Worm (Caenorhabditis elegans) whole organism, L2 larva: ENCODE data around the gene parg-2.
A peak's percentile ranks its signal among the peaks of the same experiment; 100 is the strongest.

Experiments used
- C34F6.9 ChIP-seq: fragments of 150-350 bp; optimal IDR thresholded peaks from 2 replicates; lab custom pipeline; 2014; ENCODE audit warnings: missing biosample characterization, missing genetic modification characterization
- R02D3.7 ChIP-seq: fragments of 150-350 bp; optimal IDR thresholded peaks from 2 replicates; lab custom pipeline; 2014; ENCODE audit warnings: missing biosample characterization, missing genetic modification characterization
- aly-2 ChIP-seq: fragments of 150-350 bp; optimal IDR thresholded peaks from 2 replicates; lab custom pipeline; 2014; ENCODE audit warnings: missing biosample characterization, missing genetic modification characterization
- ama-1 ChIP-seq: fragments of 150-350 bp; optimal IDR thresholded peaks from 2 replicates; lab custom pipeline; 2018; ENCODE audit warnings: inconsistent platforms
- ceh-82 ChIP-seq: fragments of 150-350 bp; optimal IDR thresholded peaks from 2 replicates; lab custom pipeline; 2014; ENCODE audit warnings: missing biosample characterization, missing genetic modification characterization
- crh-2 ChIP-seq: sonication (generic microtip); optimal IDR thresholded peaks from 2 replicates; lab custom pipeline; 2017; ENCODE audit warnings: missing biosample characterization, missing genetic modification characterization
- egl-27 ChIP-seq: sonication (generic microtip); optimal IDR thresholded peaks from 3 replicates; lab custom pipeline; 2017; ENCODE audit warnings: missing biosample characterization, missing genetic modification reagents, missing genetic modification characterization
- fos-1 ChIP-seq: fragments of 150-350 bp; optimal IDR thresholded peaks from 2 replicates; lab custom pipeline; 2014; ENCODE audit warnings: missing biosample characterization, missing genetic modification characterization
- gmeb-1 ChIP-seq: fragments of 150-350 bp; optimal IDR thresholded peaks from 2 replicates; lab custom pipeline; 2014; ENCODE audit warnings: missing biosample characterization, missing genetic modification characterization
- mbf-1 ChIP-seq: sonication (generic microtip); optimal IDR thresholded peaks from 2 replicates; lab custom pipeline; 2017; ENCODE audit warnings: missing biosample characterization, missing genetic modification characterization
- mdl-1 ChIP-seq, 2 experiments: fragments of 150-350 bp in 1 of 2; sonication (generic microtip) in 1 of 2; optimal IDR thresholded peaks; 2 replicates each; lab custom pipeline; 2017; ENCODE audit warnings: missing biosample characterization in 2 of 2, missing genetic modification characterization in 2 of 2
- nhr-12 ChIP-seq: fragments of 150-350 bp; optimal IDR thresholded peaks from 2 replicates; lab custom pipeline; 2014; ENCODE audit warnings: missing biosample characterization, missing genetic modification characterization
- nhr-129 ChIP-seq: fragments of 150-350 bp; optimal IDR thresholded peaks from 2 replicates; lab custom pipeline; 2014; ENCODE audit warnings: missing biosample characterization, missing genetic modification characterization
- nhr-21 ChIP-seq: fragments of 150-350 bp; optimal IDR thresholded peaks from 2 replicates; lab custom pipeline; 2014; ENCODE audit warnings: missing biosample characterization, missing genetic modification characterization
- nhr-237 ChIP-seq: fragments of 150-350 bp; optimal IDR thresholded peaks from 2 replicates; lab custom pipeline; 2014; ENCODE audit warnings: missing biosample characterization, missing genetic modification characterization
- nhr-77 ChIP-seq: fragments of 150-350 bp; optimal IDR thresholded peaks from 2 replicates; lab custom pipeline; 2014; ENCODE audit warnings: missing biosample characterization, missing genetic modification characterization
- peb-1 ChIP-seq: fragments of 150-350 bp; optimal IDR thresholded peaks from 2 replicates; lab custom pipeline; 2014; ENCODE audit warnings: missing biosample characterization, missing genetic modification characterization
- sma-3 ChIP-seq: sonication (generic microtip); optimal IDR thresholded peaks from 2 replicates; lab custom pipeline; 2016; ENCODE audit warnings: missing genetic modification reagents, missing genetic modification characterization, missing compliant biosample characterization
- sma-9 ChIP-seq, 2 experiments: fragments of 150-350 bp in 1 of 2; sonication (generic microtip) in 1 of 2; optimal IDR thresholded peaks; 2 replicates each; lab custom pipeline; 2014 to 2016; ENCODE audit warnings: missing genetic modification characterization in 2 of 2, mild to moderate bottlenecking in 1 of 2, missing biosample characterization in 1 of 2, missing compliant biosample characterization in 1 of 2, missing genetic modification reagents in 1 of 2, moderate library complexity in 1 of 2
- unc-39 ChIP-seq: fragments of 150-350 bp; optimal IDR thresholded peaks from 2 replicates; lab custom pipeline; 2014; ENCODE audit warnings: missing biosample characterization, missing genetic modification characterization
- unc-55 ChIP-seq: fragments of 150-350 bp; sonication (generic microtip); optimal IDR thresholded peaks from 3 replicates; lab custom pipeline; 2014; ENCODE audit warnings: missing biosample characterization, missing genetic modification reagents, missing genetic modification characterization
- ztf-4 ChIP-seq: fragments of 150-350 bp; optimal IDR thresholded peaks from 2 replicates; lab custom pipeline; 2014; ENCODE audit warnings: missing biosample characterization, missing genetic modification characterization

The parg-2 gene

ce11 chrIV:8668635-8669034, 46.3 kb downstream of the parg-2 start, which contains the start of gene cdh-5:
TSS of gene cdh-5 (plus strand) at chrIV:8668935.
- TF ChIP-seq egl-27 (tag; lab: Kevin White, UChicago), result no peak
- TF ChIP-seq aly-2 (tag; lab: Kevin White, UChicago), result no peak
- no peak for TF ChIP-seq mbf-1
- TF ChIP-seq crh-2 (tag; lab: Kevin White, UChicago), result no peak
- TF ChIP-seq gmeb-1 (tag; lab: Kevin White, UChicago), result no peak
- TF ChIP-seq mdl-1 (tag; optimal IDR thresholded peaks at IDR 0.05; lab: Kevin White, UChicago), result no peak
- TF ChIP-seq ama-1, result no peak
- TF ChIP-seq ceh-82 (tag; lab: Kevin White, UChicago), result no peak
- no peak for TF ChIP-seq sma-3 (GFP tag; lab: Kevin White, UChicago)
- no peak for TF ChIP-seq unc-39 (tag; lab: Kevin White, UChicago)
- no peak for TF ChIP-seq nhr-237 (tag; lab: Kevin White, UChicago)
- TF ChIP-seq ztf-4 (tag; lab: Kevin White, UChicago), result no peak
- TF ChIP-seq nhr-21 (tag; lab: Kevin White, UChicago), result no peak
- no peak for TF ChIP-seq peb-1 (tag; lab: Kevin White, UChicago)
- TF ChIP-seq nhr-12 (tag; lab: Kevin White, UChicago), result no peak
- no peak for TF ChIP-seq nhr-77 (tag; lab: Kevin White, UChicago)
- TF ChIP-seq sma-9 (GFP tag; optimal IDR thresholded peaks at IDR 0.05; lab: Kevin White, UChicago), result no peak
- TF ChIP-seq sma-9 (tag; optimal IDR thresholded peaks at IDR 0.05; lab: Kevin White, UChicago), result no peak
- TF ChIP-seq, all 48 proteins: peak for 0

- TF ChIP-seq R02D3.7 (peak; percentile 21), unc-55 (GFP tag; lab: Kevin White, UChicago) (peak; percentile 15), C34F6.9 (peak; percentile 17), fos-1 (tag; lab: Kevin White, UChicago) (no peak), nhr-129 (tag; lab: Kevin White, UChicago) (no peak)
These were observed 49.2 kb downstream of the parg-2 start for ce11 chrIV:8665778-8666177.
